Fruit fly (Drosophila melanogaster) whole organism, wandering third instar larva: ENCODE measurements around the gene mei-217.
A peak's percentile ranks its signal among the peaks of the same experiment; 100 is the strongest.

Experiments
- dl ChIP-seq, 2 experiments: fragments of 175-275, 200-275 bp in 1 of 2; fragments of 200-275 bp in 1 of 2; sonication (Bioruptor generic); optimal IDR thresholded peaks; lab custom pipeline; 2018; ENCODE audit warnings: mild to moderate bottlenecking in 2 of 2, missing biosample characterization in 2 of 2, missing genetic modification characterization in 2 of 2, moderate library complexity in 2 of 2; ENCODE audit not compliant: partially characterized antibody in 2 of 2, insufficient read depth in 1 of 2
- dsf ChIP-seq: sonication (Bioruptor generic); optimal IDR thresholded peaks from 2 replicates; lab custom pipeline; 2016; ENCODE audit warnings: missing biosample characterization, missing genetic modification characterization, borderline replicate concordance
- h ChIP-seq: fragments of 200-800 bp; sonication (Bioruptor generic); optimal IDR thresholded peaks from 3 replicates; lab custom pipeline; 2016; ENCODE audit warnings: missing biosample characterization, mild to moderate bottlenecking, missing genetic modification characterization
- lola ChIP-seq: fragments of >200 bp; optimal IDR thresholded peaks from 2 replicates; lab custom pipeline; 2017; ENCODE audit warnings: missing biosample characterization, missing genetic modification characterization
- pan ChIP-seq: fragments of >200 bp; optimal IDR thresholded peaks from 2 replicates; lab custom pipeline; 2017
- psq ChIP-seq: fragments of 200-800 bp; sonication (Bioruptor generic); optimal IDR thresholded peaks from 3 replicates; lab custom pipeline; 2017; ENCODE audit warnings: missing biosample characterization, mild to moderate bottlenecking, missing genetic modification characterization, moderate library complexity

DNA sequence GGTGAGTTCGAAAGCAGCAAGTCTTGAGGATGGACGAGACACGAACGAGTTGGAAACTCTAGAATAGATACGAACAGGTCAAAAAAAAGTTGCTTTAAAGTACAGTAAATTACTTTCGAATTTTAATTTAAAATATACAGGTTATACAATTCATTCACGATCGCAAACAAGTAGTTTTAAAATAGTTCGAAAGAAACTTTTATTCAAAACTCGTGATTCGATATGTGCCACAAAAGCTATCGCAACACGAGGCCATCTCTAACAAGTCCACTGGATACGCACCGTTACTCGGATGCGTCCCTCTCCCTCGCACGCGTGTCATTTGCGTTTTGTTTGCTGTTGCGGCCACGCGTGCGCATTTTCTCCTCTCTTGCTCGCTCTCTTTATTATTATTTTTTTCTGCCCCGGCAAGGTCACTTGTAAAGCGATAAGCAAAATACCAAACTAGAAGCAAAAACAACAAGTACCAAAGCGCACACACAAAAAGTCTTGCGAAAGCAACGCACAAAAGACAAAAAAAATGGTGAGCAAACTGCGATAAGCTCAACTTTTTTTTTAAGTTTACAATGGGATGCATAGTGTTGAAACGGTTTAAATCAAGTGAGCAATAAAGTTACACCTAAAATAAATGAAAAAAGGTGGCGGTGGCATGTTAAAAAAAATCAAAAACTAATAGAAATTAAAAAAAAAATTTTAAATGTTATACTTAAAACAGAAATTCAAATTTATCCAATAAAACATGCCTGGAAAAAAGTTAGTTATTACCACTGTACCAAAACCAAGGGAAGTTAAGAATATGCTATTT lies 17.6 kb downstream of the mei-217 start:
- peak; percentile 46 for TF ChIP-seq h (GFP tag; lab: Kevin White, UChicago)
- TF ChIP-seq dl (GFP tag; optimal IDR thresholded peaks at IDR 0.05; lab: Kevin White, UChicago; ENCODE audit: insufficient read depth in 1 of 2, partially characterized antibody in 2 of 2): no peak
- no peak for TF ChIP-seq lola (GFP tag; lab: Kevin White, UChicago)
- TF ChIP-seq dsf (GFP tag; lab: Kevin White, UChicago): no peak
- peak; percentile 1 for TF ChIP-seq psq (GFP tag; lab: Kevin White, UChicago)
- no peak for TF ChIP-seq pan (lab: Kevin White, UChicago)
